Worm (Caenorhabditis elegans) whole organism, young adult: ENCODE data around the gene srg-15.

Experiments used
- B0336.3 ChIP-seq: fragments of 200-800 bp; sonication (Bioruptor generic); IDR thresholded peaks from 2 replicates; pipeline ENCODE4 v1.3.6; 2022; ENCODE audit warnings: missing genetic modification characterization, missing compliant biosample characterization
- F22D6.2 ChIP-seq: sonication (generic microtip); optimal IDR thresholded peaks from 2 replicates; lab custom pipeline; 2016; ENCODE audit warnings: mild to moderate bottlenecking, missing genetic modification characterization, missing compliant biosample characterization
- F49E8.2 ChIP-seq: sonication (generic microtip); optimal IDR thresholded peaks from 3 replicates; lab custom pipeline; 2017; ENCODE audit warnings: missing genetic modification characterization, mild to moderate bottlenecking, missing compliant biosample characterization, antibody characterized with exemption, moderate library complexity; ENCODE audit not compliant: insufficient read depth
- F57C9.4 ChIP-seq: sonication (generic microtip); optimal IDR thresholded peaks from 2 replicates; lab custom pipeline; 2017; ENCODE audit warnings: mild to moderate bottlenecking, missing genetic modification characterization, missing compliant biosample characterization
- Y79H2A.3 ChIP-seq: fragments of 200-800 bp; sonication (Bioruptor generic); conservative IDR thresholded peaks from 2 replicates; pipeline ENCODE4 v1.3.6; 2022; ENCODE audit warnings: missing genetic modification reagents, missing genetic modification characterization, missing compliant biosample characterization
- ama-1 ChIP-seq, 3 experiments: fragments of 150-350 bp in 1 of 3; sonication (generic microtip) in 2 of 3; optimal IDR thresholded peaks; 2 replicates each; lab custom pipeline; 2014 to 2018; ENCODE audit warnings: missing biosample characterization in 2 of 3, missing genetic modification characterization in 2 of 3, missing genetic modification reagents in 2 of 3
- bed-2 ChIP-seq: fragments of 200-800 bp; sonication (Bioruptor generic); IDR thresholded peaks from 2 replicates; pipeline ENCODE4 v1.3.6; 2022; ENCODE audit warnings: missing genetic modification reagents, missing genetic modification characterization, missing compliant biosample characterization
- cebp-1 ChIP-seq, 2 experiments: fragments of 200-800 bp in 1 of 2; sonication (Bioruptor generic) in 1 of 2; sonication (generic microtip) in 1 of 2; IDR thresholded peaks in 1 of 2; optimal IDR thresholded peaks in 1 of 2; 2 replicates each; pipeline versions ENCODE4 v1.3.6 to Lab custom; 2017 to 2022; ENCODE audit warnings: missing compliant biosample characterization in 2 of 2, missing genetic modification characterization in 2 of 2, mild to moderate bottlenecking in 1 of 2, missing genetic modification reagents in 1 of 2, moderate library complexity in 1 of 2
- cebp-2 ChIP-seq: fragments of 200-800 bp; sonication (Bioruptor generic); IDR thresholded peaks from 2 replicates; pipeline ENCODE4 v1.3.6; 2022; ENCODE audit warnings: missing genetic modification characterization, missing compliant biosample characterization
- dox-1 ChIP-seq: fragments of 200-800 bp; sonication (Bioruptor generic); IDR thresholded peaks from 2 replicates; pipeline ENCODE4 v1.3.6; 2022; ENCODE audit warnings: missing genetic modification reagents, missing genetic modification characterization, missing compliant biosample characterization
- dpff-1 ChIP-seq: sonication (generic microtip); optimal IDR thresholded peaks from 2 replicates; lab custom pipeline; 2017; ENCODE audit warnings: mild to moderate bottlenecking, missing genetic modification characterization, missing compliant biosample characterization
- dpl-1 ChIP-seq: fragments of 150-350 bp; optimal IDR thresholded peaks from 2 replicates; lab custom pipeline; 2014; ENCODE audit warnings: missing biosample characterization, missing genetic modification reagents, missing genetic modification characterization
- efl-1 ChIP-seq: fragments of 150-350 bp; optimal IDR thresholded peaks from 2 replicates; lab custom pipeline; 2014; ENCODE audit warnings: missing biosample characterization, missing genetic modification reagents, missing genetic modification characterization
- egl-44 ChIP-seq: fragments of 200-800 bp; sonication (Bioruptor generic); IDR thresholded peaks from 2 replicates; pipeline ENCODE4 v1.3.6; 2022; ENCODE audit warnings: missing genetic modification reagents, missing genetic modification characterization, missing compliant biosample characterization
- egrh-3 ChIP-seq: fragments of 200-800 bp; sonication (Bioruptor generic); IDR thresholded peaks from 2 replicates; pipeline ENCODE4 v1.3.6; 2022; ENCODE audit warnings: missing genetic modification reagents, missing genetic modification characterization, missing compliant biosample characterization
- ekl-4 ChIP-seq: fragments of 200-800 bp; sonication (Bioruptor generic); IDR thresholded peaks from 2 replicates; pipeline ENCODE4 v1.3.6; 2022; ENCODE audit warnings: missing genetic modification reagents, missing genetic modification characterization, missing compliant biosample characterization
- him-1 ChIP-seq: sonication (generic microtip); optimal IDR thresholded peaks from 2 replicates; lab custom pipeline; 2016; ENCODE audit warnings: missing genotype, missing genetic modification reagents, missing genetic modification characterization, missing compliant biosample characterization
- let-526 ChIP-seq: fragments of 200-800 bp; sonication (Bioruptor generic); IDR thresholded peaks from 2 replicates; pipeline ENCODE4 v1.3.6; 2022; ENCODE audit warnings: missing genetic modification reagents, missing genetic modification characterization, missing compliant biosample characterization
- let-607 ChIP-seq, 2 experiments: fragments of 200-800 bp in 1 of 2; sonication (Bioruptor generic) in 1 of 2; sonication (generic microtip) in 1 of 2; optimal IDR thresholded peaks; 2 replicates each; lab custom pipeline; 2016 to 2018; ENCODE audit warnings: mild to moderate bottlenecking in 2 of 2, missing compliant biosample characterization in 2 of 2, missing genetic modification characterization in 2 of 2, moderate library complexity in 2 of 2, missing genotype in 1 of 2
- lin-26 ChIP-seq: fragments of 200-800 bp; sonication (Bioruptor generic); IDR thresholded peaks from 2 replicates; pipeline ENCODE4 v1.3.6; 2022; ENCODE audit warnings: missing genetic modification reagents, missing genetic modification characterization, missing compliant biosample characterization
- madf-10 ChIP-seq: sonication (generic microtip); optimal IDR thresholded peaks from 2 replicates; lab custom pipeline; 2016; ENCODE audit warnings: mild to moderate bottlenecking, missing genetic modification characterization, missing compliant biosample characterization
- madf-8 ChIP-seq: fragments of 200-800 bp; sonication (Bioruptor generic); conservative IDR thresholded peaks from 2 replicates; pipeline ENCODE4 v1.3.6; 2022; ENCODE audit warnings: missing genetic modification reagents, missing genetic modification characterization, missing compliant biosample characterization
- nfya-1 ChIP-seq: sonication (generic microtip); optimal IDR thresholded peaks from 2 replicates; lab custom pipeline; 2017; ENCODE audit warnings: antibody characterized with exemption, missing compliant biosample characterization, missing genetic modification characterization, borderline replicate concordance; ENCODE audit not compliant: insufficient read depth
- nhr-179 ChIP-seq: sonication (generic microtip); optimal IDR thresholded peaks from 2 replicates; lab custom pipeline; 2016; ENCODE audit warnings: mild to moderate bottlenecking, missing genetic modification characterization, missing compliant biosample characterization
- nhr-80 ChIP-seq: sonication (generic microtip); optimal IDR thresholded peaks from 2 replicates; lab custom pipeline; 2016; ENCODE audit warnings: missing genetic modification characterization, missing compliant biosample characterization
- nhr-90 ChIP-seq: sonication (generic microtip); optimal IDR thresholded peaks from 2 replicates; lab custom pipeline; 2016; ENCODE audit warnings: missing genotype, mild to moderate bottlenecking, missing genetic modification characterization, missing compliant biosample characterization
- rec-8 ChIP-seq, 2 experiments: sonication (generic microtip); optimal IDR thresholded peaks; 2 replicates each; lab custom pipeline; 2016; ENCODE audit warnings: mild to moderate bottlenecking in 2 of 2, missing genetic modification characterization in 2 of 2, missing genetic modification reagents in 2 of 2, missing genotype in 2 of 2, missing biosample characterization in 1 of 2, missing compliant biosample characterization in 1 of 2, moderate library complexity in 1 of 2
- snpc-1.1 ChIP-seq: sonication (generic microtip); optimal IDR thresholded peaks from 2 replicates; lab custom pipeline; 2017; ENCODE audit warnings: missing genetic modification characterization, mild to moderate bottlenecking, missing compliant biosample characterization, antibody characterized with exemption, moderate library complexity, missing genotype, missing genetic modification reagents; ENCODE audit not compliant: insufficient read depth
- snpc-1.3 ChIP-seq: sonication (generic microtip); optimal IDR thresholded peaks from 2 replicates; lab custom pipeline; 2017; ENCODE audit warnings: missing genetic modification characterization, mild to moderate bottlenecking, missing compliant biosample characterization, antibody characterized with exemption, moderate library complexity, missing genotype, missing genetic modification reagents; ENCODE audit not compliant: insufficient read depth
- somi-1 ChIP-seq: fragments of 200-800 bp; sonication (Bioruptor generic); optimal IDR thresholded peaks from 2 replicates; lab custom pipeline; 2018; ENCODE audit warnings: mild to moderate bottlenecking, missing genetic modification characterization, missing compliant biosample characterization
- tbp1 ChIP-seq: fragments of 200-800 bp; sonication (Bioruptor generic); optimal IDR thresholded peaks from 2 replicates; lab custom pipeline; 2018; ENCODE audit warnings: mild to moderate bottlenecking, missing genetic modification characterization, missing compliant biosample characterization
- ztf-25 ChIP-seq: fragments of 200-800 bp; sonication (Bioruptor generic); IDR thresholded peaks from 2 replicates; pipeline ENCODE4 v1.3.6; 2022; ENCODE audit warnings: missing genetic modification reagents, missing genetic modification characterization, missing compliant biosample characterization
- ztf-26 ChIP-seq: sonication (generic microtip); optimal IDR thresholded peaks from 2 replicates; lab custom pipeline; 2017; ENCODE audit warnings: missing genetic modification characterization, missing compliant biosample characterization
- ztf-3 ChIP-seq: fragments of 200-800 bp; sonication (Bioruptor generic); optimal IDR thresholded peaks from 2 replicates; lab custom pipeline; 2018; ENCODE audit warnings: mild to moderate bottlenecking, missing genetic modification characterization, missing compliant biosample characterization

Gene srg-15

ce11 chrII:8695783-8696182 lies 14.4 kb downstream of the srg-15 start, which contains the start of gene C34C6.10:
C34C6.10 (minus strand) TSS chrII:8695883.
- TF ChIP-seq him-1 (tag; lab: Kevin White, UChicago) = no peak
- no peak for TF ChIP-seq egl-44 (GFP tag; lab: Robert Waterston, UW)
- TF ChIP-seq ztf-25 = no peak
- TF ChIP-seq egrh-3 (GFP tag; lab: Robert Waterston, UW) = no peak
- no peak for TF ChIP-seq tbp1
- no peak for TF ChIP-seq B0336.3 (GFP tag; lab: Robert Waterston, UW)

ce11 chrII:8691344-8691960 lies 18.8 kb downstream of the srg-15 start, which contains the start of gene C34C6.3:
C34C6.3 (plus strand) TSS chrII:8691910.
- TF ChIP-seq snpc-1.3 (tag; lab: Kevin White, UChicago) (no peak), bed-2 (no peak), cebp-2 (no peak), let-607 (tag; optimal IDR thresholded peaks at IDR 0.05; lab: Kevin White, UChicago) (no peak)

- TF ChIP-seq dox-1 (GFP tag; lab: Robert Waterston, UW) = no peak
- TF ChIP-seq rec-8 (tag; optimal IDR thresholded peaks at IDR 0.05; lab: Kevin White, UChicago) = no peak
- no peak for TF ChIP-seq snpc-1.1 (tag; lab: Kevin White, UChicago)
- TF ChIP-seq ama-1 (optimal IDR thresholded peaks at IDR 0.05; lab: Kevin White, UChicago) = no peak
- no peak for TF ChIP-seq ama-1 (GFP tag; optimal IDR thresholded peaks at IDR 0.05; lab: Kevin White, UChicago)
- no peak for TF ChIP-seq ztf-26
- TF ChIP-seq nhr-179 (tag; lab: Kevin White, UChicago) = no peak
- no peak for TF ChIP-seq nhr-80 (tag; lab: Kevin White, UChicago)
- TF ChIP-seq cebp-1 (GFP tag; IDR thresholded peaks at IDR 0.05; lab: Robert Waterston, UW) = no peak
- TF ChIP-seq cebp-1 (tag; optimal IDR thresholded peaks at IDR 0.05; lab: Kevin White, UChicago) = no peak
Observed at ce11 chrII:8685623-8686022, 24.6 kb downstream of the srg-15 start, which contains the start of gene C34C6.9. C34C6.9 (plus strand) TSS chrII:8685923.

DNA sequence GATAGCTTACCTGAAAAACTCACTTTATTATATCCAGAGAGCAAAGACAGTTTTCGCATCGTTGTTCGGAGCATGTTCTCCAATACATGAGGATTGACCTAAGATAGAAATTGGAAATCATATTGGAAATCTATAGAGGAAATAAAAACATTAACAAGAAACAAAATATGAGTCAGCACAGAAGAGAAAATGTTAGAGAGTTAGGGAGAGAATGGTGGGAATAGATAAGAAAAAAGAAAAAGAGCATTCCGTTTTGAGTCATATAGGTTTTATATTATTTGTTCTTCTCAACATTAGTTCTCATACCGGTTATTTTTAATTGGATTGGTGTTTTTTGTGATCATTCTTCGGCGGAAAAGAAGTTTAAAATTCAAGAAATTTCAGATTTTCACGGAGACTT lies 25.4 kb downstream of the srg-15 start, which contains the start of gene hgap-2:
hgap-2 (minus strand) TSS at position 101 of the 400 bp plus-strand sequence.
- TF ChIP-seq ekl-4 (GFP tag; lab: Robert Waterston, UW) (no peak), ztf-3 (GFP tag; lab: Kevin White, UChicago) (no peak), B0336.3 (GFP tag; lab: Robert Waterston, UW) (no peak), somi-1 (GFP tag; lab: Kevin White, UChicago) (no peak), egrh-3 (GFP tag; lab: Robert Waterston, UW) (no peak), madf-10 (tag; lab: Kevin White, UChicago) (no peak), efl-1 (no peak), dpl-1 (GFP tag; lab: Kevin White, UChicago) (no peak), madf-8 (GFP tag; lab: Robert Waterston, UW) (no peak), F22D6.2 (tag; lab: Kevin White, UChicago) (no peak), nhr-90 (no peak), let-526 (GFP tag; lab: Robert Waterston, UW) (no peak), Y79H2A.3 (GFP tag; lab: Robert Waterston, UW) (no peak), F57C9.4 (tag; lab: Kevin White, UChicago) (no peak), dpff-1 (tag; lab: Kevin White, UChicago) (no peak), lin-26 (GFP tag; lab: Robert Waterston, UW) (no peak), nfya-1 (tag; lab: Kevin White, UChicago) (no peak), snpc-1.3 (tag; lab: Kevin White, UChicago) (no peak), F49E8.2 (tag; lab: Kevin White, UChicago) (no peak)
